Fruit fly (Drosophila melanogaster): Measurements from ENCODE around the gene CG15473.

DNA sequence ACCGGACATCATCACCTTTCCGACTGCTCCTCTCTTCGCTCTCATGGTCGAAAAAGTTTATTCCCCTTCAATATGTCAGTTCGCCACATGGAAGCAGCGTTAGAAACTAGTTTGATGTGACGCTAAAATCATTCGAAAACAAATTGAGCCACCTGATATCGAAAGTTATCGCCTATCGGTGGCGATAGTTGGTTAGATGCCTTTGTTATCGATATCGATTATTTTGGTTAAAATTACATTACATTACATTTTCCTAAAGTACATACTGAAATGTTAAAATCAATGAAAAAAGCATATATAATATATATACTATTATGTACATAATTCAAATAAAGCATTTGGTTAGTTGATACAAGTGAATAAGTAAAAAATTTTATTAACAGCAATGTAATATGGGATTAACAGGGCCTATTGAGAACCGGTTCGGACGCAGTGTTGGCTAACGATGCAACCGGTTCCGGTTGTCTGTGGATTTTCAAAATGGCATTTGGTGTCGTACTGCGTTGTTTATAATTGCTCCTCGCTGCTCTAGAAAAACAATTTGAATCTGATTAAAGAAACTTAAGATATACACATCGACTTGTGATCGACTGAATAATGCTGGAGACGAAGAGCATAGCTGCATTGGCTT lies 18.3 kb downstream of the CG15473 start, which contains the start of the genes Alms1a and pon:
- TF ChIP-seq Abd-B (GFP tag; optimal IDR thresholded peaks at IDR 0.05) = no peak
- TF ChIP-seq lola (GFP tag; optimal IDR thresholded peaks at IDR 0.05) = no peak
- no peak for TF ChIP-seq brk (GFP tag; optimal IDR thresholded peaks at IDR 0.05)
- no peak for TF ChIP-seq CG9705 (GFP tag; optimal IDR thresholded peaks at IDR 0.05)

Data from whole organism, wandering third instar larva.